Worm (Caenorhabditis elegans) whole organism, L1 larva: Measurements from ENCODE around the gene C06C3.4.

ENCODE experiments used
- C04F5.9 ChIP-seq: sonication (generic microtip); optimal IDR thresholded peaks from 2 replicates; lab custom pipeline; 2016; ENCODE audit warnings: missing genetic modification characterization, missing compliant biosample characterization
- C16A3.4 ChIP-seq: fragments of 150-350 bp; optimal IDR thresholded peaks from 2 replicates; lab custom pipeline; 2014; ENCODE audit warnings: missing biosample characterization, missing genetic modification characterization
- F16B12.6 ChIP-seq: fragments of 150-350 bp; optimal IDR thresholded peaks from 2 replicates; lab custom pipeline; 2014; ENCODE audit warnings: missing biosample characterization, missing genetic modification characterization
- blmp-1 ChIP-seq: fragments of 150-350 bp; optimal IDR thresholded peaks from 2 replicates; lab custom pipeline; 2014; ENCODE audit warnings: missing biosample characterization, missing genetic modification characterization
- ceh-8 ChIP-seq: fragments of 200-800 bp; sonication (Bioruptor generic); optimal IDR thresholded peaks from 2 replicates; lab custom pipeline; 2018; ENCODE audit warnings: mild to moderate bottlenecking, missing genetic modification characterization, moderate library complexity, missing compliant biosample characterization
- ceh-82 ChIP-seq, 3 experiments: fragments of 150-350 bp in 1 of 3; sonication (generic microtip) in 2 of 3; optimal IDR thresholded peaks; 2 replicates each; lab custom pipeline; 2014 to 2017; ENCODE audit warnings: missing biosample characterization in 3 of 3, missing genetic modification characterization in 3 of 3
- ces-1 ChIP-seq: fragments of 150-350 bp; optimal IDR thresholded peaks from 2 replicates; lab custom pipeline; 2014; ENCODE audit warnings: missing biosample characterization, missing genetic modification reagents, missing genetic modification characterization
- dpl-1 ChIP-seq, 3 experiments: fragments of 150-350 bp in 2 of 3; sonication (generic microtip) in 1 of 3; optimal IDR thresholded peaks; 2 replicates each; lab custom pipeline; 2014 to 2017; ENCODE audit warnings: missing biosample characterization in 3 of 3, missing genetic modification characterization in 3 of 3, missing genetic modification reagents in 3 of 3
- efl-1 ChIP-seq, 4 experiments: fragments of 150-350 bp; optimal IDR thresholded peaks in 3 of 4; peaks in 1 of 4; 1 replicate in 1 of 4; 2 replicates in 3 of 4; lab custom pipeline; 2014; ENCODE audit warnings: missing biosample characterization in 2 of 4, missing genetic modification characterization in 2 of 4, missing genetic modification reagents in 2 of 4
- egl-27 ChIP-seq, 2 experiments: fragments of 150-350 bp in 1 of 2; sonication (generic microtip); optimal IDR thresholded peaks; 3 replicates each; lab custom pipeline; 2017 to 2018; ENCODE audit warnings: missing biosample characterization in 2 of 2, missing genetic modification characterization in 2 of 2, missing genetic modification reagents in 2 of 2
- elt-3 ChIP-seq, 6 experiments: fragments of 150-350 bp in 1 of 6; sonication (generic microtip); optimal IDR thresholded peaks; 2 replicates each; lab custom pipeline; 2017 to 2018; ENCODE audit warnings: missing biosample characterization in 6 of 6, missing genetic modification characterization in 6 of 6, inconsistent platforms in 1 of 6
- fkh-8 ChIP-seq: sonication (generic microtip); optimal IDR thresholded peaks from 2 replicates; lab custom pipeline; 2016; ENCODE audit warnings: mild to moderate bottlenecking, missing genetic modification characterization, missing compliant biosample characterization
- grh-1 ChIP-seq: fragments of 200-800 bp; sonication (Bioruptor generic); IDR thresholded peaks from 2 replicates; pipeline ENCODE4 v1.3.6; 2022; ENCODE audit warnings: missing genetic modification reagents, missing genetic modification characterization, missing compliant biosample characterization
- irx-1 ChIP-seq: sonication (generic microtip); optimal IDR thresholded peaks from 2 replicates; lab custom pipeline; 2016; ENCODE audit warnings: missing genetic modification characterization, missing compliant biosample characterization
- isw-1 ChIP-seq: fragments of 200-800 bp; sonication (Bioruptor generic); IDR thresholded peaks from 2 replicates; pipeline ENCODE4 v1.3.6; 2022; ENCODE audit warnings: missing genetic modification characterization, missing compliant biosample characterization
- jun-1 ChIP-seq: fragments of 150-350 bp; optimal IDR thresholded peaks from 2 replicates; lab custom pipeline; 2014; ENCODE audit warnings: missing biosample characterization, missing genetic modification reagents, missing genetic modification characterization
- lin-14 ChIP-seq: fragments of 200-800 bp; sonication (Bioruptor generic); optimal IDR thresholded peaks from 2 replicates; lab custom pipeline; 2018; ENCODE audit warnings: mild to moderate bottlenecking, missing genetic modification characterization, moderate library complexity, missing compliant biosample characterization
- lin-35 ChIP-seq, 2 experiments: fragments of 150-350 bp; optimal IDR thresholded peaks; 2 replicates each; lab custom pipeline; 2014; ENCODE audit warnings: missing biosample characterization in 2 of 2, missing genetic modification characterization in 2 of 2, missing genetic modification reagents in 2 of 2
- lin-39 ChIP-seq: fragments of 150-350 bp; optimal IDR thresholded peaks from 2 replicates; lab custom pipeline; 2014; ENCODE audit warnings: missing biosample characterization, missing genetic modification reagents, missing genetic modification characterization
- lir-3 ChIP-seq: sonication (generic microtip); optimal IDR thresholded peaks from 2 replicates; lab custom pipeline; 2016; ENCODE audit warnings: mild to moderate bottlenecking, missing genetic modification characterization, moderate library complexity, missing compliant biosample characterization; ENCODE audit not compliant: poor library complexity
- lsy-2 ChIP-seq, 2 experiments: fragments of 150-350 bp; optimal IDR thresholded peaks; 2 replicates each; lab custom pipeline; 2014; ENCODE audit warnings: missing biosample characterization in 2 of 2, missing genetic modification characterization in 2 of 2
- mab-9 ChIP-seq: fragments of 200-800 bp; sonication (Bioruptor generic); IDR thresholded peaks from 2 replicates; pipeline ENCODE4 v1.3.6; 2022; ENCODE audit warnings: missing genetic modification reagents, missing genetic modification characterization, missing compliant biosample characterization
- mdl-1 ChIP-seq, 2 experiments: fragments of 150-350 bp; optimal IDR thresholded peaks; 2 replicates each; lab custom pipeline; 2014 to 2017; ENCODE audit warnings: missing biosample characterization in 2 of 2, missing genetic modification characterization in 2 of 2, inconsistent platforms in 1 of 2
- mep-1 ChIP-seq: fragments of 150-350 bp; optimal IDR thresholded peaks from 2 replicates; lab custom pipeline; 2014; ENCODE audit warnings: missing biosample characterization, missing genetic modification characterization
- nhr-19 ChIP-seq: fragments of 200-800 bp; sonication (Bioruptor generic); conservative IDR thresholded peaks from 2 replicates; pipeline ENCODE4 v1.3.6; 2022; ENCODE audit warnings: missing genetic modification characterization, missing compliant biosample characterization
- nhr-20 ChIP-seq: sonication (generic microtip); optimal IDR thresholded peaks from 2 replicates; lab custom pipeline; 2016; ENCODE audit warnings: mild to moderate bottlenecking, missing genetic modification characterization, missing compliant biosample characterization
- nhr-237 ChIP-seq: fragments of 150-350 bp; optimal IDR thresholded peaks from 2 replicates; lab custom pipeline; 2014; ENCODE audit warnings: missing biosample characterization, missing genetic modification characterization
- nhr-71 ChIP-seq: sonication (generic microtip); optimal IDR thresholded peaks from 2 replicates; lab custom pipeline; 2016; ENCODE audit warnings: mild to moderate bottlenecking, missing genetic modification characterization, moderate library complexity, missing compliant biosample characterization
- nhr-76 ChIP-seq: sonication (generic microtip); optimal IDR thresholded peaks from 2 replicates; lab custom pipeline; 2017; ENCODE audit warnings: missing biosample characterization, missing genetic modification characterization
- nhr-77 ChIP-seq: fragments of 150-350 bp; optimal IDR thresholded peaks from 2 replicates; lab custom pipeline; 2014; ENCODE audit warnings: missing biosample characterization, missing genetic modification characterization
- nhr-85 ChIP-seq: sonication (generic microtip); peaks from one replicate; lab custom pipeline; 2016; ENCODE audit warnings: missing genetic modification characterization, inconsistent platforms, missing compliant biosample characterization
- pqm-1 ChIP-seq: sonication (generic microtip); optimal IDR thresholded peaks from 3 replicates; lab custom pipeline; 2017; ENCODE audit warnings: missing biosample characterization, missing genetic modification characterization
- rnt-1 ChIP-seq: sonication (generic microtip); optimal IDR thresholded peaks from 2 replicates; lab custom pipeline; 2016; ENCODE audit warnings: mild to moderate bottlenecking, missing genetic modification characterization, moderate library complexity, missing compliant biosample characterization
- skn-1 ChIP-seq: fragments of 150-350 bp; optimal IDR thresholded peaks from 2 replicates; lab custom pipeline; 2014; ENCODE audit warnings: missing biosample characterization, missing genetic modification characterization
- snpc-4 ChIP-seq: fragments of 150-350 bp; optimal IDR thresholded peaks from 2 replicates; lab custom pipeline; 2014; ENCODE audit warnings: missing biosample characterization, missing genetic modification characterization
- snu-23 ChIP-seq: sonication (generic microtip); optimal IDR thresholded peaks from 2 replicates; lab custom pipeline; 2016; ENCODE audit warnings: missing genetic modification characterization, missing compliant biosample characterization
- sptf-1 ChIP-seq: fragments of 150-350 bp; optimal IDR thresholded peaks from 2 replicates; lab custom pipeline; 2014; ENCODE audit warnings: missing biosample characterization, missing genetic modification characterization
- swsn-7 ChIP-seq: sonication (generic microtip); optimal IDR thresholded peaks from 2 replicates; lab custom pipeline; 2016; ENCODE audit warnings: missing genetic modification characterization, missing compliant biosample characterization
- tbx-2 ChIP-seq: sonication (generic microtip); optimal IDR thresholded peaks from 2 replicates; lab custom pipeline; 2016; ENCODE audit warnings: missing genetic modification characterization, missing compliant biosample characterization
- tlp-1 ChIP-seq: fragments of 150-350 bp; optimal IDR thresholded peaks from 2 replicates; lab custom pipeline; 2014; ENCODE audit warnings: missing biosample characterization, missing genetic modification characterization
- unc-130 ChIP-seq: fragments of 150-350 bp; optimal IDR thresholded peaks from 2 replicates; lab custom pipeline; 2017; ENCODE audit warnings: missing biosample characterization, missing genetic modification characterization, inconsistent platforms
- unc-30 ChIP-seq: sonication (generic microtip); optimal IDR thresholded peaks from 2 replicates; lab custom pipeline; 2017; ENCODE audit warnings: missing biosample characterization, missing genetic modification characterization
- zag-1 ChIP-seq: fragments of 150-350 bp; optimal IDR thresholded peaks from 2 replicates; lab custom pipeline; 2014; ENCODE audit warnings: missing biosample characterization, missing genetic modification characterization
- ztf-11 ChIP-seq, 2 experiments: sonication (generic microtip); optimal IDR thresholded peaks; 2 replicates each; lab custom pipeline; 2016 to 2017; ENCODE audit warnings: missing genetic modification characterization in 2 of 2, missing biosample characterization in 1 of 2, missing compliant biosample characterization in 1 of 2

Gene C06C3.4

ce11 chrII:9346490-9346889 is 26.6 kb upstream of the C06C3.4 start, which contains the start of gene F42A8.1:
Gene F42A8.1, minus strand, starts transcription at chrII:9346590.
- TF ChIP-seq blmp-1 (tag; lab: Kevin White, UChicago) (peak; percentile 57), irx-1 (no peak)

ce11 chrII:9347444-9347843 is 25.6 kb upstream of the C06C3.4 start:
- no peak for TF ChIP-seq nhr-19 (GFP tag; lab: Robert Waterston, UW)
- TF ChIP-seq ztf-11 (tag; optimal IDR thresholded peaks at IDR 0.05; lab: Kevin White, UChicago): no peak
- no peak for TF ChIP-seq unc-30
- no peak for TF ChIP-seq C16A3.4 (tag; lab: Kevin White, UChicago)
- no peak for TF ChIP-seq ceh-8

- peak in 1 of 2 experiments; percentile 53 for TF ChIP-seq lin-35 (GFP tag; optimal IDR thresholded peaks at IDR 0.05; lab: Kevin White, UChicago)
- peak; percentile 26 to 53 for TF ChIP-seq lsy-2 (tag; optimal IDR thresholded peaks at IDR 0.05; lab: Kevin White, UChicago)
- peak; percentile 1 for TF ChIP-seq snu-23 (GFP tag; lab: Kevin White, UChicago)
- peak; percentile 27 for TF ChIP-seq blmp-1 (tag; lab: Kevin White, UChicago)
- TF ChIP-seq lin-14 (GFP tag; lab: Kevin White, UChicago): peak; percentile 27
- TF ChIP-seq efl-1 (optimal IDR thresholded peaks at IDR 0.05; lab: Kevin White, UChicago): peak; percentile 13 to 14
- no peak for TF ChIP-seq efl-1 (GFP tag; optimal IDR thresholded peaks at IDR 0.05 in 1 of 2; lab: Kevin White, UChicago)
- peak in 2 of 3 experiments; percentile 0 to 46 for TF ChIP-seq dpl-1 (GFP tag; optimal IDR thresholded peaks at IDR 0.05; lab: Kevin White, UChicago)
- TF ChIP-seq grh-1 (GFP tag; lab: Robert Waterston, UW): no peak
- TF ChIP-seq ceh-82 (tag; optimal IDR thresholded peaks at IDR 0.05; lab: Kevin White, UChicago): no peak
- TF ChIP-seq nhr-71 (tag; lab: Kevin White, UChicago): peak; percentile 31
- TF ChIP-seq fkh-8 (tag; lab: Kevin White, UChicago): no peak
Observed at ce11 chrII:9352669-9353068, 20.4 kb upstream of the C06C3.4 start, which contains the start of the genes sdhb-1 and cup-15. Gene sdhb-1, minus strand, starts transcription at chrII:9352731. Gene cup-15, plus strand, starts transcription at chrII:9353000.

- TF ChIP-seq snpc-4 (tag; lab: Kevin White, UChicago) (no peak), elt-3 (tag; optimal IDR thresholded peaks at IDR 0.05; lab: Kevin White, UChicago) (peak in 1 of 6 experiments; percentile 60), C16A3.4 (tag; lab: Kevin White, UChicago) (peak; percentile 12), lin-35 (GFP tag; optimal IDR thresholded peaks at IDR 0.05; lab: Kevin White, UChicago) (peak; percentile 33 to 48), isw-1 (no peak), swsn-7 (tag; lab: Kevin White, UChicago) (peak; percentile 35), efl-1 (optimal IDR thresholded peaks at IDR 0.05; lab: Kevin White, UChicago) (peak; percentile 47 to 49), efl-1 (GFP tag; optimal IDR thresholded peaks at IDR 0.05 in 1 of 2; lab: Kevin White, UChicago) (peak; percentile 11 to 89), lsy-2 (tag; optimal IDR thresholded peaks at IDR 0.05; lab: Kevin White, UChicago) (peak in 1 of 2 experiments; percentile 68), C04F5.9 (tag; lab: Kevin White, UChicago) (no peak), mab-9 (GFP tag; lab: Robert Waterston, UW) (no peak), sptf-1 (tag; lab: Kevin White, UChicago) (no peak), nhr-20 (tag; lab: Kevin White, UChicago) (peak; percentile 58), skn-1 (tag; lab: Kevin White, UChicago) (peak; percentile 34), zag-1 (tag; lab: Kevin White, UChicago) (no peak), nhr-237 (no peak), jun-1 (tag; lab: Kevin White, UChicago) (no peak), nhr-85 (tag; lab: Kevin White, UChicago) (peak; percentile 79), grh-1 (GFP tag; lab: Robert Waterston, UW) (no peak), dpl-1 (GFP tag; optimal IDR thresholded peaks at IDR 0.05; lab: Kevin White, UChicago) (peak in 2 of 3 experiments; percentile 17 to 35), egl-27 (tag; optimal IDR thresholded peaks at IDR 0.05; lab: Kevin White, UChicago) (peak in 1 of 2 experiments; percentile 51), lin-14 (GFP tag; lab: Kevin White, UChicago) (peak; percentile 91), tbx-2 (tag; lab: Kevin White, UChicago) (peak; percentile 5), blmp-1 (tag; lab: Kevin White, UChicago) (peak; percentile 59), tlp-1 (tag; lab: Kevin White, UChicago) (no peak), nhr-77 (tag; lab: Kevin White, UChicago) (peak; percentile 38), ces-1 (GFP tag; lab: Kevin White, UChicago) (no peak), ceh-82 (tag; optimal IDR thresholded peaks at IDR 0.05; lab: Kevin White, UChicago) (peak in 1 of 3 experiments; percentile 8), mdl-1 (tag; optimal IDR thresholded peaks at IDR 0.05; lab: Kevin White, UChicago) (peak in 1 of 2 experiments; percentile 60), nhr-76 (no peak), unc-130 (tag; lab: Kevin White, UChicago) (peak; percentile 63), lir-3 (tag; lab: Kevin White, UChicago) (no peak), pqm-1 (tag; lab: Kevin White, UChicago) (no peak), rnt-1 (peak; percentile 50), lin-39 (tag; lab: Kevin White, UChicago) (no peak), mep-1 (tag; lab: Kevin White, UChicago) (peak; percentile 25), F16B12.6 (tag; lab: Kevin White, UChicago) (no peak)
Observed at ce11 chrII:9356723-9357122, 16.4 kb upstream of the C06C3.4 start.
